Worm (Caenorhabditis elegans) whole organism, early embryonic: ENCODE measurements around the gene M05D6.5.

Source experiments
- F13C5.2 ChIP-seq: sonication (generic microtip); optimal IDR thresholded peaks from 2 replicates; lab custom pipeline; 2017; ENCODE audit warnings: mild to moderate bottlenecking, missing genetic modification characterization, inconsistent platforms, missing compliant biosample characterization
- ama-1 ChIP-seq: fragments of 150-350 bp; optimal IDR thresholded peaks from 2 replicates; lab custom pipeline; 2014
- scrt-1 ChIP-seq: fragments of 200-800 bp; sonication (Bioruptor generic); IDR thresholded peaks from 2 replicates; pipeline ENCODE4 v1.3.6; 2022; ENCODE audit warnings: missing genetic modification characterization, missing compliant biosample characterization

DNA sequence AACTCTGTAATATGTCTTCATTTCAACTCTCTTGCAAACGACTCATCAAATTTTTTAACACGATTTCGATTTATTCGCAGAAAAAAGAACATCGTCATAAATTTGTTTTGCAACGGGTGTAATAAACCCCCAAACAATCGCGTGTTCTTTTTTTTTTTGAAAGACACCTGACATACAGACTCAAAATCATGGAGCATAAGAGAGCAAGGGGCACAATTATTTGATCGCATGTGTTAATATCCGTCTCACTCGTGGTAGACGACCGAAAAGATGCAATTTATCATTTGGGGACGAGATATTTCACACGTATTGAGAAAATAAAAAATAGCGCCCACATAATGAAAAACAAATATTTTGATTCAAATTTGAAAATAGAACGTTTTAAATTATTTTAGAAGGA, 14.2 kb upstream of the M05D6.5 start:
- no peak for TF ChIP-seq F13C5.2 (tag; lab: Kevin White, UChicago)
- TF ChIP-seq ama-1 (lab: Kevin White, UChicago): no peak
- TF ChIP-seq scrt-1 (GFP tag; lab: Robert Waterston, UW): no peak
